Fruit fly (Drosophila melanogaster) whole organism, embryonic: ENCODE results near the gene Acp76A.
A peak's percentile ranks its signal among the peaks of the same experiment; 100 is the strongest.

Experiments
- Atf3 ChIP-seq: fragments of 200-800 bp; sonication (Bioruptor generic); optimal IDR thresholded peaks from 3 replicates; lab custom pipeline; 2016; ENCODE audit warnings: missing biosample characterization, missing genetic modification characterization
- CG10209 ChIP-seq: fragments of 200-800 bp; sonication (Bioruptor generic); optimal IDR thresholded peaks from 3 replicates; lab custom pipeline; 2017; ENCODE audit warnings: missing biosample characterization, mild to moderate bottlenecking, missing genetic modification characterization, missing genetic modification reagents
- CG10267 ChIP-seq: fragments of 200-800 bp; sonication (Bioruptor generic); optimal IDR thresholded peaks from 2 replicates; lab custom pipeline; 2018; ENCODE audit warnings: missing biosample characterization, mild to moderate bottlenecking, missing genetic modification characterization, moderate library complexity
- CG11093 ChIP-seq: fragments of 200-800 bp; sonication (Bioruptor generic); IDR thresholded peaks from 3 replicates; pipeline ENCODE4 v1.3.6; 2022; ENCODE audit warnings: missing biosample characterization, missing genetic modification characterization
- CG11723 ChIP-seq: fragments of 200-800 bp; sonication (Bioruptor generic); optimal IDR thresholded peaks from 2 replicates; lab custom pipeline; 2017; ENCODE audit warnings: missing biosample characterization, mild to moderate bottlenecking, missing genetic modification characterization
- CG12219 ChIP-seq: fragments of 200-800 bp; sonication (Bioruptor generic); optimal IDR thresholded peaks from 3 replicates; lab custom pipeline; 2018; ENCODE audit warnings: missing biosample characterization, mild to moderate bottlenecking, missing genetic modification characterization
- CG13296 ChIP-seq: fragments of 200-800 bp; sonication (Bioruptor generic); optimal IDR thresholded peaks from 3 replicates; lab custom pipeline; 2018; ENCODE audit warnings: missing biosample characterization, mild to moderate bottlenecking, missing genetic modification characterization
- CG13424 ChIP-seq: fragments of 200-800 bp; sonication (Bioruptor generic); optimal IDR thresholded peaks from 2 replicates; lab custom pipeline; 2019; ENCODE audit warnings: missing biosample characterization, mild to moderate bottlenecking, missing genetic modification characterization, moderate library complexity
- CG14965 ChIP-seq: fragments of 200-800 bp; sonication (Bioruptor generic); optimal IDR thresholded peaks from 2 replicates; lab custom pipeline; 2016; ENCODE audit warnings: missing biosample characterization, missing genetic modification characterization, borderline replicate concordance
- CG15696 ChIP-seq: fragments of 200-800 bp; sonication (Bioruptor generic); optimal IDR thresholded peaks from 2 replicates; lab custom pipeline; 2019; ENCODE audit warnings: missing biosample characterization, mild to moderate bottlenecking, missing genetic modification characterization, moderate library complexity
- CG16815 ChIP-seq: fragments of 200-800 bp; sonication (Bioruptor generic); optimal IDR thresholded peaks from 3 replicates; lab custom pipeline; 2017; ENCODE audit warnings: missing biosample characterization, mild to moderate bottlenecking, missing genetic modification characterization
- CG17359 ChIP-seq: fragments of 200-800 bp; sonication (Bioruptor generic); optimal IDR thresholded peaks from 3 replicates; lab custom pipeline; 2018; ENCODE audit warnings: missing biosample characterization, mild to moderate bottlenecking, missing genetic modification characterization, moderate library complexity
- CG17385 ChIP-seq: fragments of 200-800 bp; sonication (Bioruptor generic); optimal IDR thresholded peaks from 3 replicates; lab custom pipeline; 2018; ENCODE audit warnings: missing biosample characterization, mild to moderate bottlenecking, missing genetic modification characterization
- CG17568 ChIP-seq: fragments of 200-800 bp; sonication (Bioruptor generic); optimal IDR thresholded peaks from 2 replicates; lab custom pipeline; 2018; ENCODE audit warnings: missing biosample characterization, mild to moderate bottlenecking, missing genetic modification characterization, moderate library complexity
- CG2889 ChIP-seq: fragments of 200-800 bp; sonication (Bioruptor generic); IDR thresholded peaks from 3 replicates; pipeline ENCODE4 v1.3.6; 2022; ENCODE audit warnings: missing biosample characterization, missing genetic modification characterization
- CG31365 ChIP-seq: fragments of 200-800 bp; sonication (Bioruptor generic); optimal IDR thresholded peaks from 2 replicates; lab custom pipeline; 2018; ENCODE audit warnings: missing biosample characterization, mild to moderate bottlenecking, missing genetic modification characterization
- CG34376 ChIP-seq: fragments of 200-800 bp; sonication (Bioruptor generic); optimal IDR thresholded peaks from 2 replicates; lab custom pipeline; 2018; ENCODE audit warnings: missing biosample characterization, mild to moderate bottlenecking, missing genetic modification characterization
- CG3847 ChIP-seq: fragments of 200-800 bp; sonication (Bioruptor generic); IDR thresholded peaks from 2 replicates; pipeline ENCODE4 v1.3.6; 2022; ENCODE audit warnings: missing biosample characterization, missing genetic modification characterization
- CG4360 ChIP-seq: fragments of 200-800 bp; sonication (Bioruptor generic); IDR thresholded peaks from 2 replicates; pipeline ENCODE4 v1.3.6; 2022; ENCODE audit warnings: missing biosample characterization, missing genetic modification characterization
- CG6689 ChIP-seq: fragments of 200-800 bp; sonication (Bioruptor generic); IDR thresholded peaks from 2 replicates; pipeline ENCODE4 v1.3.6; 2022; ENCODE audit warnings: missing biosample characterization, missing genetic modification characterization
- CG6791 ChIP-seq: fragments of 200-800 bp; sonication (Bioruptor generic); IDR thresholded peaks from 3 replicates; pipeline ENCODE4 v1.3.6; 2022; ENCODE audit warnings: missing biosample characterization, missing genetic modification characterization; ENCODE audit not compliant: partially characterized antibody
- CG7928 ChIP-seq: fragments of 200-800 bp; sonication (Bioruptor generic); optimal IDR thresholded peaks from 2 replicates; lab custom pipeline; 2017; ENCODE audit warnings: missing biosample characterization, mild to moderate bottlenecking, missing genetic modification characterization
- CG8765 ChIP-seq: fragments of 200-800 bp; sonication (Bioruptor generic); IDR thresholded peaks from 2 replicates; pipeline ENCODE4 v1.3.6; 2022; ENCODE audit warnings: missing biosample characterization, missing genetic modification characterization
- CG9727 ChIP-seq: fragments of 200-800 bp; sonication (Bioruptor generic); optimal IDR thresholded peaks from 3 replicates; lab custom pipeline; 2017; ENCODE audit warnings: missing biosample characterization, mild to moderate bottlenecking, missing genetic modification characterization
- CG9932 ChIP-seq: fragments of 200-800 bp; sonication (Bioruptor generic); IDR thresholded peaks from 2 replicates; pipeline ENCODE4 v1.3.6; 2022; ENCODE audit warnings: missing biosample characterization, missing genetic modification characterization
- CkIIα-i1 ChIP-seq: fragments of 200-800 bp; sonication (Bioruptor generic); IDR thresholded peaks from 2 replicates; pipeline ENCODE4 v1.3.6; 2022; ENCODE audit warnings: missing biosample characterization, missing genetic modification characterization
- Doc2 ChIP-seq: fragments of 200-800 bp; sonication (Bioruptor generic); IDR thresholded peaks from 2 replicates; pipeline ENCODE4 v1.3.6; 2022; ENCODE audit warnings: missing biosample characterization, missing genetic modification characterization
- Ets65A ChIP-seq: fragments of 200-800 bp; sonication (Bioruptor generic); peaks from one replicate; lab custom pipeline; 2016; ENCODE audit warnings: missing biosample characterization, missing genetic modification characterization
- Gsc ChIP-seq: fragments of 200-800 bp; sonication (Bioruptor generic); IDR thresholded peaks from 2 replicates; pipeline ENCODE4 v1.3.6; 2022; ENCODE audit warnings: missing biosample characterization, missing genetic modification characterization
- Hr78 ChIP-seq, 2 experiments: fragments of 200-800 bp in 1 of 2; fragments of >200 bp in 1 of 2; sonication (Bioruptor generic) in 1 of 2; optimal IDR thresholded peaks; 2 replicates each; lab custom pipeline; 2017 to 2019; ENCODE audit warnings: missing biosample characterization in 2 of 2, missing genetic modification characterization in 2 of 2, mild to moderate bottlenecking in 1 of 2, moderate library complexity in 1 of 2
- Mrtf ChIP-seq: fragments of 200-800 bp; sonication (Bioruptor generic); IDR thresholded peaks from 3 replicates; pipeline ENCODE4 v1.3.6; 2022; ENCODE audit warnings: missing biosample characterization, missing genetic modification characterization
- NK7.1 ChIP-seq: fragments of 200-800 bp; sonication (Bioruptor generic); optimal IDR thresholded peaks from 3 replicates; lab custom pipeline; 2016; ENCODE audit warnings: missing biosample characterization, missing genetic modification characterization
- ac ChIP-seq: fragments of 200-800 bp; sonication (Bioruptor generic); optimal IDR thresholded peaks from 3 replicates; lab custom pipeline; 2017; ENCODE audit warnings: missing biosample characterization, mild to moderate bottlenecking, missing genetic modification characterization
- ash1 ChIP-seq: fragments of 200-800 bp; sonication (Bioruptor generic); optimal IDR thresholded peaks from 2 replicates; lab custom pipeline; 2018; ENCODE audit warnings: missing biosample characterization, mild to moderate bottlenecking, missing genetic modification characterization
- croc ChIP-seq: fragments of 200-800 bp; sonication (Bioruptor generic); conservative IDR thresholded peaks from 3 replicates; pipeline ENCODE4 v1.3.6; 2022; ENCODE audit warnings: missing biosample characterization, missing genetic modification characterization
- ewg ChIP-seq: fragments of 200-800 bp; sonication (Bioruptor generic); optimal IDR thresholded peaks from 3 replicates; lab custom pipeline; 2017; ENCODE audit warnings: mild to moderate bottlenecking, missing biosample characterization, missing genetic modification reagents, missing genetic modification characterization
- gro ChIP-seq: fragments of 200-800 bp; sonication (Bioruptor generic); optimal IDR thresholded peaks from 2 replicates; lab custom pipeline; 2016; ENCODE audit warnings: missing biosample characterization, missing genetic modification characterization
- gsb ChIP-seq: fragments of 200-800 bp; sonication (Bioruptor generic); IDR thresholded peaks from 2 replicates; pipeline ENCODE4 v1.3.6; 2022; ENCODE audit warnings: missing biosample characterization, missing genetic modification characterization
- lab ChIP-seq: fragments of 200-800 bp; sonication (Bioruptor generic); optimal IDR thresholded peaks from 3 replicates; lab custom pipeline; 2017; ENCODE audit warnings: missing biosample characterization, missing genetic modification characterization, mild to moderate bottlenecking, moderate library complexity, missing genetic modification reagents
- lmd ChIP-seq: fragments of 200-800 bp; sonication (Bioruptor generic); IDR thresholded peaks from 2 replicates; pipeline ENCODE4 v1.3.6; 2022; ENCODE audit warnings: missing biosample characterization, missing genetic modification characterization
- peb ChIP-seq: fragments of 200-800 bp; sonication (Bioruptor generic); IDR thresholded peaks from 2 replicates; pipeline ENCODE4 v1.3.6; 2022; ENCODE audit warnings: missing biosample characterization, missing genetic modification characterization
- prd ChIP-seq, 3 experiments: fragments of >200 bp in 2 of 3; fragments of 200-800 bp in 1 of 3; sonication (Bioruptor generic) in 1 of 3; optimal IDR thresholded peaks in 2 of 3; IDR thresholded peaks in 1 of 3; 2 replicates in 2 of 3; 3 replicates in 1 of 3; pipeline versions ENCODE4 v1.3.6 to Lab custom; 2017 to 2022; ENCODE audit warnings: missing biosample characterization in 1 of 3, missing genetic modification characterization in 1 of 3
- sd ChIP-seq: fragments of 200-800 bp; sonication (Bioruptor generic); optimal IDR thresholded peaks from 3 replicates; lab custom pipeline; 2018; ENCODE audit warnings: missing biosample characterization, mild to moderate bottlenecking, missing genetic modification characterization, moderate library complexity
- slou ChIP-seq: fragments of 200-800 bp; sonication (Bioruptor generic); optimal IDR thresholded peaks from 3 replicates; lab custom pipeline; 2016; ENCODE audit warnings: missing biosample characterization, missing genetic modification characterization
- sr ChIP-seq: fragments of 200-800 bp; sonication (Bioruptor generic); IDR thresholded peaks from 3 replicates; pipeline ENCODE4 v1.3.6; 2022; ENCODE audit warnings: missing biosample characterization, missing genetic modification characterization
- unc-4 ChIP-seq: fragments of 200-800 bp; sonication (Bioruptor generic); IDR thresholded peaks from 2 replicates; pipeline ENCODE4 v1.3.6; 2022; ENCODE audit warnings: missing biosample characterization, missing genetic modification characterization; ENCODE audit not compliant: partially characterized antibody
- vfl ChIP-seq: fragments of 200-800 bp; sonication (Bioruptor generic); optimal IDR thresholded peaks from 2 replicates; lab custom pipeline; 2016; ENCODE audit warnings: missing biosample characterization, missing genetic modification characterization
- zen ChIP-seq: fragments of 200-800 bp; sonication (Bioruptor generic); optimal IDR thresholded peaks from 3 replicates; lab custom pipeline; 2018; ENCODE audit warnings: missing biosample characterization, mild to moderate bottlenecking, missing genetic modification characterization, moderate library complexity
- zfh1 ChIP-seq: fragments of 200-800 bp; sonication (Bioruptor generic); IDR thresholded peaks from 3 replicates; pipeline ENCODE4 v1.3.6; 2022; ENCODE audit warnings: missing biosample characterization, missing genetic modification characterization

Acp76A gene

dm6 chr3L:19041665-19042385 is 10.0 kb downstream of the Acp76A start (continued):
- TF ChIP-seq zen (tag; lab: Kevin White, UChicago): no peak
- no peak for TF ChIP-seq Hr78 (GFP tag; optimal IDR thresholded peaks at IDR 0.05; lab: Kevin White, UChicago)
- TF ChIP-seq lmd (GFP tag; lab: Robert Waterston, UW): no peak
- no peak for TF ChIP-seq Ets65A
- TF ChIP-seq Atf3 (GFP tag; lab: Kevin White, UChicago): no peak
- TF ChIP-seq CG8765: no peak
- no peak for TF ChIP-seq peb (GFP tag; lab: Robert Waterston, UW)
- no peak for TF ChIP-seq NK7.1
- TF ChIP-seq CG34376 (GFP tag; lab: Kevin White, UChicago): no peak
- peak; percentile 67 for TF ChIP-seq CG10209 (GFP tag; lab: Kevin White, UChicago)
- no peak for TF ChIP-seq unc-4
- no peak for TF ChIP-seq Doc2 (GFP tag; lab: Robert Waterston, UW)
- no peak for TF ChIP-seq ac
- TF ChIP-seq CG13296 (GFP tag; lab: Kevin White, UChicago): no peak
- TF ChIP-seq CG9727 (GFP tag; lab: Kevin White, UChicago): peak; percentile 16
- peak; percentile 3 for TF ChIP-seq ewg
- TF ChIP-seq CG10267 (tag; lab: Kevin White, UChicago): peak; percentile 7
- 0 out of 3 replicates have a peak, but pooled peaks have one; percentile 24 for TF ChIP-seq CG6791
- no peak for TF ChIP-seq CG3847
- no peak for TF ChIP-seq CG9932 (GFP tag; lab: Robert Waterston, UW)
- peak; percentile 48 for TF ChIP-seq CG13424 (tag; lab: Kevin White, UChicago)
- no peak for TF ChIP-seq gsb (GFP tag; lab: Robert Waterston, UW)
- TF ChIP-seq CG12219 (GFP tag; lab: Kevin White, UChicago): no peak
- TF ChIP-seq lab: no peak
- no peak for TF ChIP-seq CG16815
- no peak for TF ChIP-seq gro
- TF ChIP-seq CG11723: peak; percentile 8
- TF ChIP-seq sr (GFP tag; lab: Robert Waterston, UW): no peak
- TF ChIP-seq CG14965 (GFP tag; lab: Kevin White, UChicago): no peak
- TF ChIP-seq CG31365 (tag; lab: Kevin White, UChicago): no peak
- TF ChIP-seq CG4360 (GFP tag; lab: Robert Waterston, UW): no peak
- no peak for TF ChIP-seq slou
- TF ChIP-seq zfh1 (GFP tag; lab: Robert Waterston, UW): no peak
- no peak for TF ChIP-seq Gsc (GFP tag; lab: Robert Waterston, UW)
- TF ChIP-seq CG2889: no peak
- TF ChIP-seq croc (GFP tag; lab: Robert Waterston, UW): no peak
- no peak for TF ChIP-seq Mrtf (GFP tag; lab: Robert Waterston, UW)
- no peak for TF ChIP-seq CG17385 (GFP tag; lab: Kevin White, UChicago)
- no peak for TF ChIP-seq CG17568 (GFP tag; lab: Kevin White, UChicago)
- peak; percentile 86 for TF ChIP-seq sd (tag; lab: Kevin White, UChicago)
- no peak for TF ChIP-seq CkIIα-i1
- no peak for TF ChIP-seq CG11093
- no peak for TF ChIP-seq vfl (GFP tag; lab: Kevin White, UChicago)
- peak; percentile 24 for TF ChIP-seq CG17359
- TF ChIP-seq CG15696 (tag; lab: Kevin White, UChicago): no peak
- TF ChIP-seq CG7928 (GFP tag; lab: Kevin White, UChicago): no peak
- TF ChIP-seq ash1 (GFP tag; lab: Kevin White, UChicago): no peak
- no peak for TF ChIP-seq prd (optimal IDR thresholded peaks at IDR 0.05; lab: Kevin White, UChicago)
- peak; percentile 17; the same call in 1 of the 3 replicates for TF ChIP-seq prd (GFP tag; IDR thresholded peaks at IDR 0.05; lab: Robert Waterston, UW)
- TF ChIP-seq CG6689 (GFP tag; lab: Robert Waterston, UW): peak; percentile 37; the same call in 1 of the 2 replicates
